Fruit fly (Drosophila melanogaster): ENCODE measurements around the gene CG9288.
A peak's percentile ranks its signal among the peaks of the same experiment; 100 is the strongest.

Gene CG9288

dm6 chr3R:13817480-13818305, 38.3 kb downstream of the CG9288 start:
- no peak for TF ChIP-seq CG10669 (GFP tag; optimal IDR thresholded peaks at IDR 0.05)
- TF ChIP-seq eg (GFP tag; IDR thresholded peaks at IDR 0.05), result peak; percentile 69
- peak; percentile 5 for TF ChIP-seq Sox102F (GFP tag; optimal IDR thresholded peaks at IDR 0.05)
- TF ChIP-seq svp (GFP tag), result peak; percentile 63
- no peak for TF ChIP-seq CG6792 (GFP tag; optimal IDR thresholded peaks at IDR 0.05)
- TF ChIP-seq fkh (GFP tag; optimal IDR thresholded peaks at IDR 0.05), result peak; percentile 65
- no peak for TF ChIP-seq esn (GFP tag; optimal IDR thresholded peaks at IDR 0.05)
- TF ChIP-seq fd59A (GFP tag; optimal IDR thresholded peaks at IDR 0.05), result no peak
- TF ChIP-seq Gug (GFP tag; IDR thresholded peaks at IDR 0.05), result peak; percentile 34; the same call in 1 of the 2 replicates
- TF ChIP-seq CG15336 (GFP tag; IDR thresholded peaks at IDR 0.05), result peak; percentile 68
- TF ChIP-seq Hr4 (GFP tag; optimal IDR thresholded peaks at IDR 0.05), result peak; percentile 81
- peak; percentile 7; the same call in 1 of the 3 replicates for TF ChIP-seq CG6163 (GFP tag; IDR thresholded peaks at IDR 0.05)
- TF ChIP-seq Blimp-1 (GFP tag; optimal IDR thresholded peaks at IDR 0.05), result peak; percentile 39
- TF ChIP-seq Lpt (GFP tag; optimal IDR thresholded peaks at IDR 0.05), result peak; percentile 50
- TF ChIP-seq CG4318 (GFP tag; optimal IDR thresholded peaks at IDR 0.05), result peak; percentile 78
- peak; percentile 76 for TF ChIP-seq dac (GFP tag; optimal IDR thresholded peaks at IDR 0.05)
- TF ChIP-seq Eip78C (GFP tag), result peak; percentile 49
- TF ChIP-seq salr (GFP tag; optimal IDR thresholded peaks at IDR 0.05), result peak in 1 of 2 experiments; percentile 41
- TF ChIP-seq CG6276 (GFP tag; optimal IDR thresholded peaks at IDR 0.05), result peak; percentile 69
- peak; percentile 2 for TF ChIP-seq pdm3 (GFP tag; optimal IDR thresholded peaks at IDR 0.05)
- peak; percentile 41 for TF ChIP-seq OdsH (GFP tag; optimal IDR thresholded peaks at IDR 0.05)
- TF ChIP-seq CG8119 (GFP tag; IDR thresholded peaks at IDR 0.05), result peak; percentile 83
- peak; percentile 91 for TF ChIP-seq CG32006 (GFP tag; optimal IDR thresholded peaks at IDR 0.05)
- TF ChIP-seq achi (GFP tag; optimal IDR thresholded peaks at IDR 0.05), result peak; percentile 2
- TF ChIP-seq cyc (GFP tag; optimal IDR thresholded peaks at IDR 0.05), result no peak
- TF ChIP-seq Met (GFP tag; optimal IDR thresholded peaks at IDR 0.05), result peak; percentile 28
- TF ChIP-seq CG34406 (GFP tag; optimal IDR thresholded peaks at IDR 0.05), result no peak
- no peak for TF ChIP-seq Eip93F (GFP tag; optimal IDR thresholded peaks at IDR 0.05)
- TF ChIP-seq Eip75B (GFP tag; optimal IDR thresholded peaks at IDR 0.05), result no peak

dm6 chr3R:13819037-13819436, 39.6 kb downstream of the CG9288 start:
- TF ChIP-seq net (GFP tag; optimal IDR thresholded peaks at IDR 0.05) (no peak), CG6163 (GFP tag; IDR thresholded peaks at IDR 0.05) (no peak), vri (GFP tag; optimal IDR thresholded peaks at IDR 0.05) (no peak), Eip93F (GFP tag; optimal IDR thresholded peaks at IDR 0.05) (no peak), spab (GFP tag; optimal IDR thresholded peaks at IDR 0.05) (no peak), CG8119 (GFP tag; IDR thresholded peaks at IDR 0.05) (0 out of 3 replicates have a peak, but pooled peaks have one; percentile 12), Hr4 (GFP tag; optimal IDR thresholded peaks at IDR 0.05) (no peak), Blimp-1 (GFP tag; optimal IDR thresholded peaks at IDR 0.05) (no peak), achi (GFP tag; optimal IDR thresholded peaks at IDR 0.05) (no peak), CG10631 (GFP tag; optimal IDR thresholded peaks at IDR 0.05) (no peak), fd59A (GFP tag; optimal IDR thresholded peaks at IDR 0.05) (no peak), CG1621 (tag; optimal IDR thresholded peaks at IDR 0.05) (no peak), fkh (GFP tag; optimal IDR thresholded peaks at IDR 0.05) (peak; percentile 78), ss (GFP tag; optimal IDR thresholded peaks at IDR 0.05) (no peak)

dm6 chr3R:13820483-13820882, 41.1 kb downstream of the CG9288 start:
- TF ChIP-seq fkh (GFP tag; optimal IDR thresholded peaks at IDR 0.05), result peak; percentile 83
- no peak for TF ChIP-seq acj6 (GFP tag; optimal IDR thresholded peaks at IDR 0.05)
- TF ChIP-seq fd85E (GFP tag; optimal IDR thresholded peaks at IDR 0.05), result no peak
- no peak for TF ChIP-seq ss (GFP tag; optimal IDR thresholded peaks at IDR 0.05)
- TF ChIP-seq Blimp-1 (GFP tag; optimal IDR thresholded peaks at IDR 0.05), result no peak
- TF ChIP-seq CG9139 (GFP tag; optimal IDR thresholded peaks at IDR 0.05), result no peak
- TF ChIP-seq esn (GFP tag; optimal IDR thresholded peaks at IDR 0.05), result no peak
